Worm (Caenorhabditis elegans) whole organism, L4 larva: ENCODE results near the gene srd-19.

Experiments
- F37D6.2 ChIP-seq: sonication (generic microtip); optimal IDR thresholded peaks from 2 replicates; lab custom pipeline; 2016; ENCODE audit warnings: mild to moderate bottlenecking, missing genetic modification characterization, missing compliant biosample characterization
- T26A8.4 ChIP-seq: fragments of 200-800 bp; sonication (Bioruptor generic); IDR thresholded peaks from 2 replicates; pipeline ENCODE4 v1.3.6; 2022; ENCODE audit warnings: missing genetic modification characterization, missing compliant biosample characterization
- Y75B8A.6 ChIP-seq: fragments of 200-800 bp; sonication (Bioruptor generic); IDR thresholded peaks from 2 replicates; pipeline ENCODE4 v1.3.6; 2022; ENCODE audit warnings: missing genetic modification reagents, missing genetic modification characterization, missing compliant biosample characterization
- ZK546.5 ChIP-seq, 2 experiments: sonication (generic microtip); optimal IDR thresholded peaks; 2 replicates each; lab custom pipeline; 2017; ENCODE audit warnings: missing biosample characterization in 2 of 2, missing genetic modification characterization in 2 of 2
- ama-1 ChIP-seq: fragments of 150-350 bp; optimal IDR thresholded peaks from 2 replicates; lab custom pipeline; 2014; ENCODE audit warnings: inconsistent platforms, mixed read lengths
- attf-4 ChIP-seq: sonication (generic microtip); optimal IDR thresholded peaks from 3 replicates; lab custom pipeline; 2017; ENCODE audit warnings: missing biosample characterization, missing genetic modification characterization
- ceh-20 ChIP-seq: fragments of 200-800 bp; sonication (Bioruptor generic); IDR thresholded peaks from 2 replicates; pipeline ENCODE4 v1.3.6; 2022; ENCODE audit warnings: missing genetic modification reagents, missing genetic modification characterization, missing compliant biosample characterization
- ceh-28 ChIP-seq: fragments of 150-350 bp; optimal IDR thresholded peaks from 2 replicates; lab custom pipeline; 2014; ENCODE audit warnings: missing biosample characterization, missing genetic modification reagents, missing genetic modification characterization
- ceh-44 ChIP-seq: fragments of 200-800 bp; sonication (Bioruptor generic); IDR thresholded peaks from 2 replicates; pipeline ENCODE4 v1.3.6; 2022; ENCODE audit warnings: missing genetic modification reagents, missing genetic modification characterization, missing compliant biosample characterization
- ceh-82 ChIP-seq: sonication (generic microtip); optimal IDR thresholded peaks from 2 replicates; lab custom pipeline; 2017; ENCODE audit warnings: missing biosample characterization, missing genetic modification characterization
- ctbp-1 ChIP-seq: fragments of 200-800 bp; sonication (Bioruptor generic); IDR thresholded peaks from 2 replicates; pipeline ENCODE4 v1.3.6; 2022; ENCODE audit warnings: missing genetic modification reagents, missing genetic modification characterization, missing compliant biosample characterization
- daf-12 ChIP-seq: fragments of 150-350 bp; optimal IDR thresholded peaks from 2 replicates; lab custom pipeline; 2014; ENCODE audit warnings: missing biosample characterization, missing genetic modification reagents, missing genetic modification characterization
- daf-16 ChIP-seq, 3 experiments: sonication (generic microtip); optimal IDR thresholded peaks; 2 replicates each; lab custom pipeline; 2016 to 2017; ENCODE audit warnings: missing genetic modification characterization in 3 of 3, missing genetic modification reagents in 3 of 3, mild to moderate bottlenecking in 2 of 3, missing compliant biosample characterization in 2 of 3, missing biosample characterization in 1 of 3, moderate library complexity in 1 of 3
- daf-8 ChIP-seq: fragments of 200-800 bp; sonication (Bioruptor generic); IDR thresholded peaks from 2 replicates; pipeline ENCODE4 v1.3.6; 2022; ENCODE audit warnings: missing genetic modification characterization, missing compliant biosample characterization
- dmd-9 ChIP-seq: fragments of 200-800 bp; sonication (Bioruptor generic); IDR thresholded peaks from 2 replicates; pipeline ENCODE4 v1.3.6; 2022; ENCODE audit warnings: missing genetic modification reagents, missing genetic modification characterization, missing compliant biosample characterization
- duxl-1 ChIP-seq: sonication (generic microtip); optimal IDR thresholded peaks from 2 replicates; lab custom pipeline; 2016; ENCODE audit warnings: mild to moderate bottlenecking, missing genetic modification characterization, moderate library complexity, missing compliant biosample characterization; ENCODE audit not compliant: poor library complexity
- egl-43 ChIP-seq: fragments of 200-800 bp; sonication (Bioruptor generic); IDR thresholded peaks from 2 replicates; pipeline ENCODE4 v1.3.6; 2022; ENCODE audit warnings: missing genetic modification reagents, missing genetic modification characterization, missing compliant biosample characterization
- hlh-11 ChIP-seq: fragments of 200-800 bp; sonication (Bioruptor generic); optimal IDR thresholded peaks from 2 replicates; lab custom pipeline; 2018; ENCODE audit warnings: mild to moderate bottlenecking, missing genetic modification characterization, missing compliant biosample characterization
- hlh-30 ChIP-seq: sonication (generic microtip); optimal IDR thresholded peaks from 2 replicates; lab custom pipeline; 2017; ENCODE audit warnings: antibody characterized with exemption, mild to moderate bottlenecking, missing genetic modification characterization, missing compliant biosample characterization; ENCODE audit not compliant: insufficient read depth
- jun-1 ChIP-seq: fragments of 150-350 bp; optimal IDR thresholded peaks from 2 replicates; lab custom pipeline; 2014; ENCODE audit warnings: missing biosample characterization, missing genetic modification reagents, missing genetic modification characterization
- lin-1 ChIP-seq: fragments of 200-800 bp; sonication (Bioruptor generic); IDR thresholded peaks from 2 replicates; pipeline ENCODE4 v1.3.6; 2022; ENCODE audit warnings: missing genetic modification reagents, missing genetic modification characterization, missing compliant biosample characterization
- lin-13 ChIP-seq: fragments of 150-350 bp; optimal IDR thresholded peaks from 2 replicates; lab custom pipeline; 2014; ENCODE audit warnings: missing biosample characterization, missing genetic modification reagents, missing genetic modification characterization
- lin-15B ChIP-seq: fragments of 150-350 bp; sonication (generic microtip); optimal IDR thresholded peaks from 3 replicates; lab custom pipeline; 2014; ENCODE audit warnings: missing biosample characterization, missing genetic modification characterization
- lin-29 ChIP-seq: fragments of 200-800 bp; sonication (Bioruptor generic); IDR thresholded peaks from 2 replicates; pipeline ENCODE4 v1.3.6; 2022; ENCODE audit warnings: missing genetic modification reagents, missing genetic modification characterization, missing compliant biosample characterization
- lin-38 ChIP-seq: fragments of 200-800 bp; sonication (Bioruptor generic); IDR thresholded peaks from 2 replicates; pipeline ENCODE4 v1.3.6; 2022; ENCODE audit warnings: missing genetic modification reagents, missing genetic modification characterization, missing compliant biosample characterization
- mep-1 ChIP-seq: fragments of 150-350 bp; sonication (generic microtip); optimal IDR thresholded peaks from 3 replicates; lab custom pipeline; 2014; ENCODE audit warnings: missing biosample characterization, missing genetic modification characterization
- mxl-3 ChIP-seq: fragments of 200-800 bp; sonication (Bioruptor generic); optimal IDR thresholded peaks from 2 replicates; lab custom pipeline; 2018; ENCODE audit warnings: mild to moderate bottlenecking, missing genetic modification characterization, missing compliant biosample characterization
- nhr-111 ChIP-seq: fragments of 200-800 bp; sonication (Bioruptor generic); optimal IDR thresholded peaks from 2 replicates; lab custom pipeline; 2018; ENCODE audit warnings: mild to moderate bottlenecking, missing genetic modification characterization, missing compliant biosample characterization
- nhr-237 ChIP-seq: sonication (generic microtip); optimal IDR thresholded peaks from 2 replicates; lab custom pipeline; 2017; ENCODE audit warnings: missing biosample characterization, missing genetic modification characterization
- nhr-28 ChIP-seq: fragments of 150-350 bp; optimal IDR thresholded peaks from 2 replicates; lab custom pipeline; 2014; ENCODE audit warnings: missing biosample characterization, missing genetic modification characterization
- nhr-41 ChIP-seq: fragments of 200-800 bp; sonication (Bioruptor generic); IDR thresholded peaks from 2 replicates; pipeline ENCODE4 v1.3.6; 2022; ENCODE audit warnings: missing genetic modification reagents, missing genetic modification characterization, missing compliant biosample characterization
- nhr-48 ChIP-seq: sonication (generic microtip); optimal IDR thresholded peaks from 2 replicates; lab custom pipeline; 2016; ENCODE audit warnings: mild to moderate bottlenecking, missing genetic modification characterization, missing compliant biosample characterization
- nhr-6 ChIP-seq: fragments of 150-350 bp; optimal IDR thresholded peaks from 2 replicates; lab custom pipeline; 2014; ENCODE audit warnings: missing biosample characterization, missing genetic modification characterization
- saeg-2 ChIP-seq: fragments of 200-800 bp; sonication (Bioruptor generic); IDR thresholded peaks from 2 replicates; pipeline ENCODE4 v1.3.6; 2022; ENCODE audit warnings: missing genetic modification reagents, missing genetic modification characterization, missing compliant biosample characterization
- set-16 ChIP-seq: fragments of 200-800 bp; sonication (Bioruptor generic); IDR thresholded peaks from 2 replicates; pipeline ENCODE4 v1.3.6; 2022; ENCODE audit warnings: missing genetic modification reagents, missing genetic modification characterization, missing compliant biosample characterization
- snpc-1.2 ChIP-seq: fragments of 200-800 bp; sonication (Bioruptor generic); IDR thresholded peaks from 2 replicates; pipeline ENCODE4 v1.3.6; 2022; ENCODE audit warnings: missing genetic modification reagents, missing genetic modification characterization, missing compliant biosample characterization
- spr-1 ChIP-seq: sonication (generic microtip); optimal IDR thresholded peaks from 2 replicates; lab custom pipeline; 2016; ENCODE audit warnings: mild to moderate bottlenecking, missing genetic modification characterization, missing compliant biosample characterization
- spr-3 ChIP-seq: fragments of 200-800 bp; sonication (Bioruptor generic); optimal IDR thresholded peaks from 2 replicates; lab custom pipeline; 2018; ENCODE audit warnings: mild to moderate bottlenecking, missing genetic modification characterization, missing compliant biosample characterization
- tag-97 ChIP-seq: fragments of 200-800 bp; sonication (Bioruptor generic); IDR thresholded peaks from 2 replicates; pipeline ENCODE4 v1.3.6; 2022; ENCODE audit warnings: missing genetic modification characterization, missing compliant biosample characterization
- unc-62 ChIP-seq, 3 experiments: fragments of 150-350 bp in 1 of 3; sonication (generic microtip); optimal IDR thresholded peaks in 2 of 3; peaks in 1 of 3; 1 replicate in 1 of 3; 2 replicates in 2 of 3; lab custom pipeline; 2014 to 2017; ENCODE audit warnings: missing biosample characterization in 3 of 3, missing genetic modification characterization in 3 of 3, missing genetic modification reagents in 3 of 3, missing genotype in 1 of 3
- zip-11 ChIP-seq: fragments of 200-800 bp; sonication (Bioruptor generic); IDR thresholded peaks from 2 replicates; pipeline ENCODE4 v1.3.6; 2022; ENCODE audit warnings: missing genetic modification characterization, missing compliant biosample characterization

The srd-19 gene

ce11 chrV:13411992-13412298 lies 16.6 kb downstream of the srd-19 start:
- TF ChIP-seq hlh-30 = peak; percentile 78
- no peak for TF ChIP-seq nhr-28 (tag; lab: Kevin White, UChicago)
- TF ChIP-seq F37D6.2 (tag; lab: Kevin White, UChicago) = no peak
- TF ChIP-seq dmd-9 = no peak
- no peak for TF ChIP-seq ceh-44 (GFP tag; lab: Robert Waterston, UW)

- TF ChIP-seq spr-1 (peak; percentile 36), snpc-1.2 (GFP tag; lab: Robert Waterston, UW) (0 out of 2 replicates have a peak, but pooled peaks have one; percentile 13), tag-97 (GFP tag; lab: Robert Waterston, UW) (no peak), daf-16 (GFP tag; optimal IDR thresholded peaks at IDR 0.05; lab: Kevin White, UChicago) (no peak), daf-16 (tag; optimal IDR thresholded peaks at IDR 0.05; lab: Kevin White, UChicago) (no peak), ceh-20 (no peak; the same call in 1 of the 2 replicates), set-16 (GFP tag; lab: Robert Waterston, UW) (peak; percentile 97), lin-13 (peak; percentile 38), mep-1 (tag; lab: Kevin White, UChicago) (peak; percentile 17), zip-11 (no peak), lin-38 (GFP tag; lab: Robert Waterston, UW) (peak; percentile 12; the same call in 1 of the 2 replicates), spr-3 (no peak), ceh-28 (tag; lab: Kevin White, UChicago) (no peak), egl-43 (GFP tag; lab: Robert Waterston, UW) (peak; percentile 75; the same call in 1 of the 2 replicates), saeg-2 (GFP tag; lab: Robert Waterston, UW) (no peak), duxl-1 (tag; lab: Kevin White, UChicago) (no peak), ZK546.5 (tag; optimal IDR thresholded peaks at IDR 0.05; lab: Kevin White, UChicago) (no peak), nhr-41 (GFP tag; lab: Robert Waterston, UW) (no peak), jun-1 (no peak), daf-8 (no peak), ceh-82 (no peak), ctbp-1 (GFP tag; lab: Robert Waterston, UW) (0 out of 2 replicates have a peak, but pooled peaks have one; percentile 40), attf-4 (tag; lab: Kevin White, UChicago) (no peak), ama-1 (peak; percentile 35), nhr-237 (tag; lab: Kevin White, UChicago) (no peak), nhr-6 (tag; lab: Kevin White, UChicago) (peak; percentile 9), mxl-3 (peak; percentile 2), nhr-111 (GFP tag; lab: Kevin White, UChicago) (no peak), T26A8.4 (GFP tag; lab: Robert Waterston, UW) (peak; percentile 47; the same call in 1 of the 2 replicates), daf-12 (tag; lab: Kevin White, UChicago) (no peak), unc-62 (GFP tag; optimal IDR thresholded peaks at IDR 0.05 in 1 of 2; lab: Kevin White, UChicago) (peak in 1 of 2 experiments; percentile 76), unc-62 (tag; optimal IDR thresholded peaks at IDR 0.05; lab: Kevin White, UChicago) (no peak), lin-15B (tag; lab: Kevin White, UChicago) (no peak), Y75B8A.6 (GFP tag; lab: Robert Waterston, UW) (no peak)
These were observed 17.2 kb downstream of the srd-19 start for ce11 chrV:13411225-13411991.

ce11 chrV:13410688-13411087 lies 17.9 kb downstream of the srd-19 start, which contains the start of gene F53F1.4:
TSS of gene F53F1.4 (plus strand) at chrV:13411077.
- TF ChIP-seq nhr-48 (peak; percentile 40), lin-29 (GFP tag; lab: Robert Waterston, UW) (no peak), mxl-3 (peak; percentile 74), hlh-11 (tag; lab: Kevin White, UChicago) (peak; percentile 19), lin-1 (GFP tag; lab: Robert Waterston, UW) (no peak)
- TF ChIP-seq, all 104 proteins: peak for 3
